Fruit fly (Drosophila melanogaster) whole organism, embryonic: Measurements from ENCODE around the gene TTLL4B.

Experiments
- Abd-B ChIP-seq: fragments of 200-800 bp; sonication (Bioruptor generic); optimal IDR thresholded peaks from 2 replicates; lab custom pipeline; 2018; ENCODE audit warnings: missing biosample characterization, mild to moderate bottlenecking, missing genetic modification characterization, moderate library complexity
- B-H2 ChIP-seq: fragments of 200-800 bp; sonication (Bioruptor generic); optimal IDR thresholded peaks from 2 replicates; lab custom pipeline; 2018; ENCODE audit warnings: missing biosample characterization, mild to moderate bottlenecking, missing genetic modification characterization
- Bgb ChIP-seq: fragments of 200-800 bp; sonication (Bioruptor generic); IDR thresholded peaks from 2 replicates; pipeline ENCODE4 v1.3.6; 2022; ENCODE audit warnings: missing biosample characterization, missing genetic modification characterization; ENCODE audit not compliant: partially characterized antibody
- CG10209 ChIP-seq: fragments of 200-800 bp; sonication (Bioruptor generic); optimal IDR thresholded peaks from 3 replicates; lab custom pipeline; 2017; ENCODE audit warnings: missing biosample characterization, mild to moderate bottlenecking, missing genetic modification characterization, missing genetic modification reagents
- CG10366 ChIP-seq: fragments of 200-800 bp; sonication (Bioruptor generic); IDR thresholded peaks from 2 replicates; pipeline ENCODE4 v1.3.6; 2022; ENCODE audit warnings: missing biosample characterization, missing genetic modification characterization
- CG17829 ChIP-seq: fragments of 200-800 bp; optimal IDR thresholded peaks from 2 replicates; lab custom pipeline; 2019; ENCODE audit warnings: missing biosample characterization, mild to moderate bottlenecking, missing genetic modification characterization, moderate library complexity
- CG34422 ChIP-seq: fragments of 200-800 bp; sonication (Bioruptor generic); IDR thresholded peaks from 3 replicates; pipeline ENCODE4 v1.3.6; 2022; ENCODE audit warnings: missing biosample characterization, missing genetic modification characterization
- CG3838 ChIP-seq: fragments of 200-800 bp; sonication (Bioruptor generic); optimal IDR thresholded peaks from 3 replicates; lab custom pipeline; 2016; ENCODE audit warnings: missing biosample characterization, missing genetic modification characterization
- CG6683 ChIP-seq: fragments of 200-800 bp; sonication (Bioruptor generic); optimal IDR thresholded peaks from 2 replicates; lab custom pipeline; 2017; ENCODE audit warnings: missing biosample characterization, mild to moderate bottlenecking, missing genetic modification characterization, missing genetic modification reagents
- CG8089 ChIP-seq: fragments of 200-800 bp; sonication (Bioruptor generic); optimal IDR thresholded peaks from 3 replicates; lab custom pipeline; 2016; ENCODE audit warnings: missing biosample characterization, missing genetic modification characterization
- CG8944 ChIP-seq: fragments of 200-800 bp; sonication (Bioruptor generic); optimal IDR thresholded peaks from 3 replicates; lab custom pipeline; 2016; ENCODE audit warnings: missing biosample characterization, missing genetic modification characterization
- CG9797 ChIP-seq: fragments of 200-800 bp; sonication (Bioruptor generic); optimal IDR thresholded peaks from 3 replicates; lab custom pipeline; 2018; ENCODE audit warnings: missing biosample characterization, mild to moderate bottlenecking, missing genetic modification characterization
- Chrac-16 ChIP-seq: fragments of 200-800 bp; sonication (Bioruptor generic); optimal IDR thresholded peaks from 3 replicates; lab custom pipeline; 2016; ENCODE audit warnings: missing biosample characterization, missing genetic modification characterization
- Deaf1 ChIP-seq: fragments of 200-800 bp; optimal IDR thresholded peaks from 3 replicates; lab custom pipeline; 2019; ENCODE audit warnings: missing biosample characterization, mild to moderate bottlenecking, missing genetic modification characterization, moderate library complexity
- Dip3 ChIP-seq: fragments of 200-800 bp; sonication (Bioruptor generic); optimal IDR thresholded peaks from 3 replicates; lab custom pipeline; 2016; ENCODE audit warnings: missing biosample characterization, missing genetic modification characterization
- ERR ChIP-seq: fragments of 200-800 bp; sonication (Bioruptor generic); optimal IDR thresholded peaks from 2 replicates; lab custom pipeline; 2016; ENCODE audit warnings: missing biosample characterization, missing genetic modification characterization
- Fer1 ChIP-seq: fragments of 200-800 bp; sonication (Bioruptor generic); optimal IDR thresholded peaks from 2 replicates; lab custom pipeline; 2017; ENCODE audit warnings: missing biosample characterization, mild to moderate bottlenecking, missing genetic modification characterization
- H2.0 ChIP-seq: fragments of 200-800 bp; sonication (Bioruptor generic); IDR thresholded peaks from 2 replicates; pipeline ENCODE4 v1.3.6; 2022; ENCODE audit warnings: missing biosample characterization, missing genetic modification characterization
- Hand ChIP-seq: fragments of 200-800 bp; sonication (Bioruptor generic); optimal IDR thresholded peaks from 2 replicates; lab custom pipeline; 2017; ENCODE audit warnings: mild to moderate bottlenecking, missing biosample characterization, missing genetic modification reagents, missing genetic modification characterization
- Hey ChIP-seq: fragments of 200-800 bp; sonication (Bioruptor generic); optimal IDR thresholded peaks from 3 replicates; lab custom pipeline; 2018; ENCODE audit warnings: missing biosample characterization, mild to moderate bottlenecking, missing genetic modification characterization
- Hr39 ChIP-seq: fragments of >200 bp; optimal IDR thresholded peaks from 2 replicates; lab custom pipeline; 2017
- Pdp1 ChIP-seq, 2 experiments: fragments of 200-800 bp; sonication (Bioruptor generic); optimal IDR thresholded peaks; 3 replicates each; lab custom pipeline; 2016; ENCODE audit warnings: missing biosample characterization in 2 of 2, missing genetic modification characterization in 2 of 2, mild to moderate bottlenecking in 1 of 2, moderate library complexity in 1 of 2
- az2 ChIP-seq: fragments of 200-800 bp; sonication (Bioruptor generic); optimal IDR thresholded peaks from 3 replicates; lab custom pipeline; 2016; ENCODE audit warnings: missing biosample characterization, missing genetic modification characterization
- bab2 ChIP-seq: fragments of 200-800 bp; sonication (Bioruptor generic); optimal IDR thresholded peaks from 2 replicates; lab custom pipeline; 2016; ENCODE audit warnings: missing biosample characterization, missing genetic modification characterization
- bbx ChIP-seq: fragments of 200-800 bp; sonication (Bioruptor generic); IDR thresholded peaks from 2 replicates; pipeline ENCODE4 v1.3.6; 2022; ENCODE audit warnings: missing biosample characterization, missing genetic modification characterization; ENCODE audit not compliant: partially characterized antibody
- caup ChIP-seq: fragments of 200-800 bp; sonication (Bioruptor generic); optimal IDR thresholded peaks from 3 replicates; lab custom pipeline; 2017; ENCODE audit warnings: missing biosample characterization, mild to moderate bottlenecking, missing genetic modification characterization, moderate library complexity; ENCODE audit not compliant: severe bottlenecking
- chn ChIP-seq: fragments of 200-800 bp; sonication (Bioruptor generic); optimal IDR thresholded peaks from 2 replicates; lab custom pipeline; 2016; ENCODE audit warnings: missing biosample characterization, missing genetic modification characterization
- crp ChIP-seq, 2 experiments: fragments of 200-800 bp; sonication (Bioruptor generic); optimal IDR thresholded peaks; 2 replicates in 1 of 2; 3 replicates in 1 of 2; lab custom pipeline; 2017; ENCODE audit warnings: missing biosample characterization in 2 of 2, missing genetic modification characterization in 2 of 2, mild to moderate bottlenecking in 1 of 2, moderate library complexity in 1 of 2
- dpn ChIP-seq, 2 experiments: fragments of 200-800 bp; sonication (Bioruptor generic); optimal IDR thresholded peaks; 3 replicates each; lab custom pipeline; 2016; ENCODE audit warnings: missing biosample characterization in 2 of 2, missing genetic modification characterization in 2 of 2
- ems ChIP-seq: fragments of 200-800 bp; sonication (Bioruptor generic); optimal IDR thresholded peaks from 3 replicates; lab custom pipeline; 2016; ENCODE audit warnings: missing biosample characterization, missing genetic modification characterization
- fd96Cb ChIP-seq: fragments of 200-800 bp; sonication (Bioruptor generic); optimal IDR thresholded peaks from 2 replicates; lab custom pipeline; 2018; ENCODE audit warnings: missing biosample characterization, mild to moderate bottlenecking, missing genetic modification characterization, moderate library complexity
- fu2 ChIP-seq: fragments of 200-800 bp; sonication (Bioruptor generic); optimal IDR thresholded peaks from 2 replicates; lab custom pipeline; 2016; ENCODE audit warnings: missing biosample characterization, missing genetic modification characterization
- gcm2 ChIP-seq: fragments of 200-800 bp; sonication (Bioruptor generic); optimal IDR thresholded peaks from 2 replicates; lab custom pipeline; 2016; ENCODE audit warnings: missing biosample characterization, missing genetic modification characterization
- ken ChIP-seq: fragments of 200-800 bp; sonication (Bioruptor generic); IDR thresholded peaks from 3 replicates; pipeline ENCODE4 v1.3.6; 2022; ENCODE audit warnings: missing biosample characterization, missing genetic modification characterization
- klu ChIP-seq: fragments of 200-800 bp; sonication (Bioruptor generic); IDR thresholded peaks from 2 replicates; pipeline ENCODE4 v1.3.6; 2022; ENCODE audit warnings: missing biosample characterization, missing genetic modification characterization
- lbe ChIP-seq: fragments of 200-800 bp; sonication (Bioruptor generic); optimal IDR thresholded peaks from 2 replicates; lab custom pipeline; 2016; ENCODE audit warnings: missing biosample characterization, mild to moderate bottlenecking, missing genetic modification characterization
- lmd ChIP-seq: fragments of 200-800 bp; sonication (Bioruptor generic); IDR thresholded peaks from 2 replicates; pipeline ENCODE4 v1.3.6; 2022; ENCODE audit warnings: missing biosample characterization, missing genetic modification characterization
- nmo ChIP-seq: fragments of 200-800 bp; sonication (Bioruptor generic); optimal IDR thresholded peaks from 2 replicates; lab custom pipeline; 2018; ENCODE audit warnings: missing biosample characterization, mild to moderate bottlenecking, missing genetic modification characterization, moderate library complexity
- repo ChIP-seq: fragments of 200-800 bp; sonication (Bioruptor generic); optimal IDR thresholded peaks from 2 replicates; lab custom pipeline; 2016; ENCODE audit warnings: missing biosample characterization, missing genetic modification characterization
- sc ChIP-seq, 3 experiments: fragments of >200 bp in 2 of 3; fragments of 200-800 bp in 1 of 3; sonication (Bioruptor generic) in 1 of 3; optimal IDR thresholded peaks; 2 replicates in 2 of 3; 3 replicates in 1 of 3; lab custom pipeline; 2017; ENCODE audit warnings: mild to moderate bottlenecking in 1 of 3, missing biosample characterization in 1 of 3, missing genetic modification characterization in 1 of 3, missing genetic modification reagents in 1 of 3
- scrt ChIP-seq: fragments of 200-800 bp; sonication (Bioruptor generic); optimal IDR thresholded peaks from 2 replicates; lab custom pipeline; 2018; ENCODE audit warnings: missing biosample characterization, mild to moderate bottlenecking, missing genetic modification characterization, moderate library complexity
- sens ChIP-seq: fragments of 200-800 bp; sonication (Bioruptor generic); peaks from one replicate; lab custom pipeline; 2016; ENCODE audit warnings: missing biosample characterization, missing genetic modification characterization
- seq ChIP-seq: fragments of 200-800 bp; sonication (Bioruptor generic); IDR thresholded peaks from 2 replicates; pipeline ENCODE4 v1.3.6; 2022; ENCODE audit warnings: missing biosample characterization, missing genetic modification characterization
- sob ChIP-seq: fragments of 200-800 bp; sonication (Bioruptor generic); IDR thresholded peaks from 2 replicates; pipeline ENCODE4 v1.3.6; 2022; ENCODE audit warnings: missing biosample characterization, missing genetic modification characterization
- tll ChIP-seq, 2 experiments: fragments of 200-800 bp in 1 of 2; fragments of >200 bp in 1 of 2; sonication (Bioruptor generic) in 1 of 2; optimal IDR thresholded peaks; 2 replicates each; lab custom pipeline; 2017 to 2019; ENCODE audit warnings: missing biosample characterization in 2 of 2, missing genetic modification characterization in 2 of 2, mild to moderate bottlenecking in 1 of 2, moderate library complexity in 1 of 2
- trh ChIP-seq: fragments of 200-800 bp; sonication (Bioruptor generic); optimal IDR thresholded peaks from 2 replicates; lab custom pipeline; 2016; ENCODE audit warnings: missing biosample characterization, missing genetic modification characterization
- vnd ChIP-seq: fragments of 200-800 bp; sonication (Bioruptor generic); IDR thresholded peaks from 3 replicates; pipeline ENCODE4 v1.3.6; 2022; ENCODE audit warnings: missing biosample characterization, missing genetic modification characterization; ENCODE audit not compliant: partially characterized antibody
- zen2 ChIP-seq: fragments of 200-800 bp; sonication (Bioruptor generic); IDR thresholded peaks from 3 replicates; pipeline ENCODE4 v1.3.6; 2022; ENCODE audit warnings: missing biosample characterization, missing genetic modification characterization; ENCODE audit not compliant: partially characterized antibody
- zfh1 ChIP-seq: fragments of 200-800 bp; sonication (Bioruptor generic); IDR thresholded peaks from 3 replicates; pipeline ENCODE4 v1.3.6; 2022; ENCODE audit warnings: missing biosample characterization, missing genetic modification characterization

The TTLL4B gene

dm6 chr2L:3827406-3828133 is 34.9 kb upstream of the TTLL4B start (continued):
- TF ChIP-seq zfh1 (peak; percentile 83), CG8089 (GFP tag; lab: Kevin White, UChicago) (peak; percentile 41), CG3838 (GFP tag; lab: Kevin White, UChicago) (no peak), Hand (GFP tag; lab: Kevin White, UChicago) (no peak), repo (GFP tag; lab: Kevin White, UChicago) (no peak), Abd-B (GFP tag; lab: Kevin White, UChicago) (peak; percentile 49), ERR (GFP tag; lab: Kevin White, UChicago) (no peak), ken (peak; percentile 46; the same call in 2 of the 3 replicates), bab2 (GFP tag; lab: Kevin White, UChicago) (peak; percentile 54), CG9797 (GFP tag; lab: Kevin White, UChicago) (no peak), CG8944 (peak; percentile 18), caup (GFP tag; lab: Kevin White, UChicago) (no peak), gcm2 (no peak), Fer1 (no peak), crp (GFP tag; optimal IDR thresholded peaks at IDR 0.05; lab: Kevin White, UChicago) (peak in 1 of 2 experiments; percentile 10), vnd (GFP tag; lab: Robert Waterston, UW) (no peak), tll (GFP tag; optimal IDR thresholded peaks at IDR 0.05; lab: Kevin White, UChicago) (peak in 1 of 2 experiments; percentile 80), CG10209 (GFP tag; lab: Kevin White, UChicago) (peak; percentile 72), dpn (GFP tag; optimal IDR thresholded peaks at IDR 0.05; lab: Kevin White, UChicago) (peak; percentile 33 to 41), CG6683 (GFP tag; lab: Kevin White, UChicago) (no peak), Hr39 (lab: Kevin White, UChicago) (no peak), Pdp1 (GFP tag; optimal IDR thresholded peaks at IDR 0.05; lab: Kevin White, UChicago) (peak in 1 of 2 experiments; percentile 35), CG10366 (GFP tag; lab: Robert Waterston, UW) (0 out of 2 replicates have a peak, but pooled peaks have one; percentile 7), Deaf1 (tag; lab: Kevin White, UChicago) (peak; percentile 24), trh (GFP tag; lab: Kevin White, UChicago) (peak; percentile 21), sens (GFP tag; lab: Kevin White, UChicago) (peak; percentile 97), ems (GFP tag; lab: Kevin White, UChicago) (no peak), bbx (GFP tag; lab: Robert Waterston, UW) (no peak), zen2 (GFP tag; lab: Robert Waterston, UW) (no peak), az2 (peak; percentile 74), CG17829 (tag; lab: Kevin White, UChicago) (peak; percentile 97), seq (GFP tag; lab: Robert Waterston, UW) (no peak), sc (optimal IDR thresholded peaks at IDR 0.05; lab: Kevin White, UChicago) (no peak), sc (GFP tag; optimal IDR thresholded peaks at IDR 0.05; lab: Kevin White, UChicago) (peak; percentile 66), nmo (GFP tag; lab: Kevin White, UChicago) (peak; percentile 92), lbe (no peak), B-H2 (no peak), fu2 (GFP tag; lab: Kevin White, UChicago) (no peak), CG34422 (GFP tag; lab: Robert Waterston, UW) (no peak), lmd (GFP tag; lab: Robert Waterston, UW) (peak; percentile 48; the same call in 1 of the 2 replicates), fd96Cb (tag; lab: Kevin White, UChicago) (peak; percentile 79), Bgb (GFP tag; lab: Robert Waterston, UW) (no peak), sob (no peak), chn (GFP tag; lab: Kevin White, UChicago) (peak; percentile 65), scrt (GFP tag; lab: Kevin White, UChicago) (no peak), H2.0 (GFP tag; lab: Robert Waterston, UW) (peak; percentile 49), Chrac-16 (GFP tag; lab: Kevin White, UChicago) (peak; percentile 78), Hey (tag; lab: Kevin White, UChicago) (no peak), klu (no peak), Dip3 (GFP tag; lab: Kevin White, UChicago) (no peak)
